Worm (Caenorhabditis elegans) whole organism, L3 larva: ENCODE measurements around the gene acds-10.

Source experiments
- R02D3.7 ChIP-seq: fragments of 150-350 bp; optimal IDR thresholded peaks from 2 replicates; lab custom pipeline; 2014; ENCODE audit warnings: missing biosample characterization, missing genetic modification characterization
- ZK546.5 ChIP-seq: sonication (generic microtip); optimal IDR thresholded peaks from 2 replicates; lab custom pipeline; 2017; ENCODE audit warnings: missing biosample characterization, missing genetic modification characterization
- aly-2 ChIP-seq: fragments of 150-350 bp; optimal IDR thresholded peaks from 2 replicates; lab custom pipeline; 2014; ENCODE audit warnings: missing biosample characterization, missing genetic modification characterization
- ama-1 ChIP-seq: fragments of 150-350 bp; optimal IDR thresholded peaks from 2 replicates; lab custom pipeline; 2018
- ceh-16 ChIP-seq: sonication (generic microtip); optimal IDR thresholded peaks from 2 replicates; lab custom pipeline; 2017; ENCODE audit warnings: missing biosample characterization, missing genetic modification characterization
- ceh-82 ChIP-seq: fragments of 150-350 bp; optimal IDR thresholded peaks from 2 replicates; lab custom pipeline; 2014; ENCODE audit warnings: missing biosample characterization, missing genetic modification characterization
- ceh-9 ChIP-seq: sonication (generic microtip); optimal IDR thresholded peaks from 2 replicates; lab custom pipeline; 2018; ENCODE audit warnings: missing biosample characterization, missing genetic modification characterization
- daf-12 ChIP-seq: fragments of 150-350 bp; optimal IDR thresholded peaks from 2 replicates; lab custom pipeline; 2014; ENCODE audit warnings: missing biosample characterization, missing genetic modification reagents, missing genetic modification characterization
- egl-5 ChIP-seq: fragments of 150-350 bp; optimal IDR thresholded peaks from 2 replicates; lab custom pipeline; 2017; ENCODE audit warnings: missing biosample characterization, missing genetic modification reagents, missing genetic modification characterization, inconsistent platforms
- elt-1 ChIP-seq: fragments of 150-350 bp; optimal IDR thresholded peaks from 2 replicates; lab custom pipeline; 2014; ENCODE audit warnings: missing biosample characterization, missing genetic modification characterization
- elt-2 ChIP-seq: sonication (generic microtip); optimal IDR thresholded peaks from 2 replicates; lab custom pipeline; 2016; ENCODE audit warnings: missing genetic modification reagents, mild to moderate bottlenecking, missing genetic modification characterization, missing compliant biosample characterization
- elt-3 ChIP-seq, 3 experiments: fragments of 150-350 bp in 1 of 3; sonication (generic microtip) in 2 of 3; optimal IDR thresholded peaks; 2 replicates in 2 of 3; 4 replicates in 1 of 3; lab custom pipeline; 2014 to 2017; ENCODE audit warnings: missing biosample characterization in 3 of 3, missing genetic modification characterization in 3 of 3
- eor-1 ChIP-seq, 2 experiments: fragments of 150-350 bp; optimal IDR thresholded peaks; 2 replicates each; lab custom pipeline; 2014 to 2018; ENCODE audit warnings: missing biosample characterization in 2 of 2, missing genetic modification characterization in 2 of 2
- fkh-10 ChIP-seq: sonication (generic microtip); optimal IDR thresholded peaks from 2 replicates; lab custom pipeline; 2017; ENCODE audit warnings: missing biosample characterization, missing genetic modification reagents, missing genetic modification characterization
- fkh-2 ChIP-seq: fragments of 150-350 bp; optimal IDR thresholded peaks from 2 replicates; lab custom pipeline; 2014; ENCODE audit warnings: missing biosample characterization, missing genetic modification reagents, missing genetic modification characterization
- fos-1 ChIP-seq: fragments of 150-350 bp; optimal IDR thresholded peaks from 2 replicates; lab custom pipeline; 2014; ENCODE audit warnings: missing biosample characterization, missing genetic modification characterization
- hmg-11 ChIP-seq: sonication (generic microtip); optimal IDR thresholded peaks from 2 replicates; lab custom pipeline; 2016; ENCODE audit warnings: missing genetic modification characterization, missing compliant biosample characterization
- jun-1 ChIP-seq: fragments of 150-350 bp; optimal IDR thresholded peaks from 2 replicates; lab custom pipeline; 2014; ENCODE audit warnings: missing biosample characterization, missing genetic modification reagents, missing genetic modification characterization
- lin-15B ChIP-seq: fragments of 150-350 bp; optimal IDR thresholded peaks from 2 replicates; lab custom pipeline; 2014; ENCODE audit warnings: missing biosample characterization, missing genetic modification characterization
- lin-39 ChIP-seq: fragments of 150-350 bp; optimal IDR thresholded peaks from 2 replicates; lab custom pipeline; 2018; ENCODE audit warnings: missing biosample characterization, missing genetic modification reagents, missing genetic modification characterization
- lsy-12 ChIP-seq: sonication (generic microtip); optimal IDR thresholded peaks from 2 replicates; lab custom pipeline; 2016; ENCODE audit warnings: mild to moderate bottlenecking, missing genetic modification characterization, missing compliant biosample characterization
- mdl-1 ChIP-seq: fragments of 150-350 bp; optimal IDR thresholded peaks from 2 replicates; lab custom pipeline; 2014; ENCODE audit warnings: missing biosample characterization, missing genetic modification characterization
- mml-1 ChIP-seq: fragments of 150-350 bp; sonication (generic microtip); optimal IDR thresholded peaks from 3 replicates; lab custom pipeline; 2014; ENCODE audit warnings: missing biosample characterization, missing genetic modification characterization
- nfya-1 ChIP-seq: sonication (generic microtip); optimal IDR thresholded peaks from 2 replicates; lab custom pipeline; 2017; ENCODE audit warnings: missing genetic modification characterization, mild to moderate bottlenecking, missing compliant biosample characterization, antibody characterized with exemption, moderate library complexity; ENCODE audit not compliant: insufficient read depth
- nhr-11 ChIP-seq: fragments of 150-350 bp; optimal IDR thresholded peaks from 2 replicates; lab custom pipeline; 2014; ENCODE audit warnings: missing biosample characterization, missing genetic modification characterization
- nhr-23 ChIP-seq: fragments of 150-350 bp; optimal IDR thresholded peaks from 2 replicates; lab custom pipeline; 2014; ENCODE audit warnings: missing biosample characterization, missing genetic modification reagents, missing genetic modification characterization
- nhr-237 ChIP-seq: fragments of 150-350 bp; optimal IDR thresholded peaks from 2 replicates; lab custom pipeline; 2014; ENCODE audit warnings: missing biosample characterization, missing genetic modification characterization
- nhr-25 ChIP-seq: sonication (generic microtip); optimal IDR thresholded peaks from 2 replicates; lab custom pipeline; 2017; ENCODE audit warnings: missing biosample characterization, missing genetic modification characterization
- nhr-28 ChIP-seq: fragments of 150-350 bp; optimal IDR thresholded peaks from 2 replicates; lab custom pipeline; 2014; ENCODE audit warnings: missing biosample characterization, missing genetic modification characterization
- nhr-43 ChIP-seq: sonication (generic microtip); optimal IDR thresholded peaks from 2 replicates; lab custom pipeline; 2016; ENCODE audit warnings: mild to moderate bottlenecking, missing genetic modification characterization, missing compliant biosample characterization; ENCODE audit not compliant: poor library complexity, severe bottlenecking
- nhr-76 ChIP-seq: fragments of 150-350 bp; sonication (generic microtip); optimal IDR thresholded peaks from 5 replicates; lab custom pipeline; 2014; ENCODE audit warnings: missing biosample characterization, missing genetic modification characterization
- nhr-77 ChIP-seq: fragments of 150-350 bp; optimal IDR thresholded peaks from 2 replicates; lab custom pipeline; 2014; ENCODE audit warnings: missing biosample characterization, missing genetic modification characterization
- pha-4 ChIP-seq: fragments of 150-350 bp; optimal IDR thresholded peaks from 2 replicates; lab custom pipeline; 2014; ENCODE audit warnings: missing biosample characterization, missing genetic modification reagents, missing genetic modification characterization
- pqm-1 ChIP-seq: fragments of 150-350 bp; optimal IDR thresholded peaks from 2 replicates; lab custom pipeline; 2017; ENCODE audit warnings: missing biosample characterization, missing genetic modification characterization, inconsistent platforms
- sea-2 ChIP-seq: fragments of 150-350 bp; sonication (generic microtip); optimal IDR thresholded peaks from 4 replicates; lab custom pipeline; 2014; ENCODE audit warnings: missing biosample characterization, missing genetic modification reagents, missing genetic modification characterization
- skn-1 ChIP-seq: fragments of 150-350 bp; optimal IDR thresholded peaks from 2 replicates; lab custom pipeline; 2014; ENCODE audit warnings: missing biosample characterization, missing genetic modification characterization
- snpc-4 ChIP-seq: fragments of 150-350 bp; optimal IDR thresholded peaks from 2 replicates; lab custom pipeline; 2014; ENCODE audit warnings: missing biosample characterization, missing genetic modification characterization
- unc-39 ChIP-seq: sonication (generic microtip); optimal IDR thresholded peaks from 4 replicates; lab custom pipeline; 2017; ENCODE audit warnings: missing biosample characterization, missing genetic modification characterization
- zag-1 ChIP-seq: fragments of 150-350 bp; optimal IDR thresholded peaks from 2 replicates; lab custom pipeline; 2014; ENCODE audit warnings: missing biosample characterization, missing genetic modification characterization
- ztf-4 ChIP-seq: fragments of 150-350 bp; optimal IDR thresholded peaks from 2 replicates; lab custom pipeline; 2014; ENCODE audit warnings: missing biosample characterization, missing genetic modification characterization

The acds-10 gene

ce11 chrV:5780713-5781360 lies 33.2 kb downstream of the acds-10 start, which contains the start of gene F44E7.5:
Gene F44E7.5, minus strand, starts transcription at chrV:5780922.
- TF ChIP-seq lin-15B (peak; percentile 47), ama-1 (lab: Kevin White, UChicago) (peak; percentile 12), R02D3.7 (tag; lab: Kevin White, UChicago) (peak; percentile 15), hmg-11 (tag; lab: Kevin White, UChicago) (peak; percentile 7), snpc-4 (tag; lab: Kevin White, UChicago) (peak; percentile 34), pqm-1 (tag; lab: Kevin White, UChicago) (peak; percentile 74), skn-1 (peak; percentile 32), nhr-25 (tag; lab: Kevin White, UChicago) (peak; percentile 71), nhr-43 (tag; lab: Kevin White, UChicago) (peak; percentile 5), pha-4 (tag; lab: Kevin White, UChicago) (peak; percentile 71), nhr-23 (peak; percentile 76), elt-3 (tag; optimal IDR thresholded peaks at IDR 0.05; lab: Kevin White, UChicago) (no peak), zag-1 (no peak), mml-1 (tag; lab: Kevin White, UChicago) (no peak), sea-2 (GFP tag; lab: Kevin White, UChicago) (no peak), elt-2 (tag; lab: Kevin White, UChicago) (peak; percentile 86), nfya-1 (tag; lab: Kevin White, UChicago) (peak; percentile 60)

DNA sequence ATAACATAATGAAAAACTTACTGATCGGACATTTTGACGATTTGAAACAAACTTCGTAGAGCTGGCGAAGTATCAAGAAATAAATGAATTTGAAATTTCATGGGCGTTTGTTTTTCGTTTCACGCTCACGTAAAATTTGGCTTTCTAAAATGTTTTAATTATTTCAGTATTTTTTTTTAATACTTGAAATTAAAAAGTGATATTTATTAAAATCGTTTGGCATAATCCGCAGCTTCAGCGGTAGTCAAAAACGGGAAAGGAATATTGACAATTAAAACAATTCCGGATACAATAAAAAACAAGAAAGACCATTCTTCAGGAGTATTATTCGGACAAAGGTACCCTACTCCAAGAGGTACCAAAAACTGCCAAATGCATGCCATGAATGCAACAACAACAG lies 35.1 kb downstream of the acds-10 start, which contains the start of gene fbxa-183:
Gene fbxa-183 (minus strand): TSS at position 101 of the 400 bp plus-strand sequence.
- no peak for TF ChIP-seq daf-12
- no peak for TF ChIP-seq ceh-16 (tag; lab: Kevin White, UChicago)
- TF ChIP-seq nhr-43 (tag; lab: Kevin White, UChicago), result no peak

DNA sequence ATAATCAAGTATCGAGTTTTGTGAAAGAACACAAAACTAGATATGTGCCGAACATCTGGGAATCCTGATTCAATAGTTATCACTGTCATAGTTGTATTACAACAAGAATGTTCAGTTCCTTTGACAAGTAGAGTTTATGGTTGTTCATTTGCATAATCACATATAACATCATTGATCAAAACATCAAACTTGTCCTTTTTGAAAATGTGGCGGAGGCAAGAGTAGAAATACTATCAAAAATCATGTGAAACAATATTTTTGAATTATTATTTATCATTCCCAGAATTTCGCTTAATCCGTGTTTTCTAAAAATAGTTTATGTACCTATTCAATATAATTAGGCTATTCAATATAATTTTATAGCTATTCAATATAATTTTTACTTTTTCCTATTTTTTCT lies 37.8 kb downstream of the acds-10 start, which contains the start of gene F44E7.7:
Gene F44E7.7 (minus strand): TSS at position 101 of the 400 bp plus-strand sequence.
- TF ChIP-seq aly-2 (tag; lab: Kevin White, UChicago) (no peak), nhr-76 (tag; lab: Kevin White, UChicago) (no peak), fos-1 (tag; lab: Kevin White, UChicago) (no peak)

DNA sequence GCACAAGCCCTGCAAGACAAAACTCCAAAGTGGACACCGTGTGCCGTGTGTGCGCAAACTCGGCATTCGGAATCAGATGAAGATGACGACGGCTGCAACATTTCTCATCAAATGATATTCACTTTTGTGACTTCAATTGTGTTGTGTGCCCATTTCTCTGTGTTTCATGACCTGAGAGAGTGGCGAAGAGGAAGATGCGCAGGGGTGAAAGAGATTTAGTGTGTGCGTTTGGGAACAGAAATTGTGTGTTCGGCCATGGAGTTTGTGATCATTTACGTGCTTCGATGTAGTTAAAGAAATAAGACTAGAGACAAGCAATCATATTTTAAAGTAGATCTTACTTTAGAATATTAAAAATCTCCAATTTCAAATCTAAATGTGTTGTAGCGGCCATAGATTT lies 41.0 kb downstream of the acds-10 start:
- no peak for TF ChIP-seq elt-1

DNA sequence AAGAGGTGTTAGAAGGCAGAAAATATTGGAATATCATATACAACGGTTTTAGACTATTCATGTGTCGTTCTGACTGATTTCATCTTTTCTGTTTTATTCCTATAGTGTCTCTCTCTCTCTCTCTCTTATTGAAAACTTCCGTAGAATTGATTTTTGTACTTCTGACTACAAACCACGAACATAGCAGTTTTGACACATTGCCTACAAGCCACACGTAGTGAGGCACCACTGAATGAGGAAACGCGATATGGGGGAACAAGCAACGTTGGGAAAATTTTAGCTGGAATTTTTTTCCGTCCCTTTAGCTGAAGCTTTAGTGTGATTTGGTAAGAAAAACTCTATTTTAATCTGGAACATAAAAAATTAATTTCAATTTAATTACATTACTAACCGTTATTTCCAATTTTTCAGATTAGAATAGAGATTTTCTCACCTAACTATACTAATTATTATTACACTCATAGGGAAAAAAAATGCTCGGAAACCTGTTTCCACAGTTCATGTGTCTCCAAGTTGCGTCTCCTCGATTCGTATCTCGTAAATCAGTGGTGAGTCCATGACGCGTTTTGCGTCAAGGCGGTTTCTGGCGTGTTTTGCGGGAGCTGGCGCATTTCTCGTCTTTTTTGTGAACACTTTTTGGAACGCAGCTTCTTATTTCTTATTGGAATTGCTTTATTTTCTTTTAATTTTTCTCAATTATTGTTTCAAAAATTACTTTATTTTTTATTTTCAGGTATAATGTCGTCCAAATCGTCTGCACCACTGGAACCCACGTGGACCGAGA lies 43.1 kb downstream of the acds-10 start, which contains the start of the genes nhr-142 and F44E7.9:
Gene nhr-142 (minus strand): TSS at position 57 of the 784 bp plus-strand sequence.
Gene F44E7.9 (plus strand): TSS at position 734 of the 784 bp plus-strand sequence.
- TF ChIP-seq nfya-1 (tag; lab: Kevin White, UChicago) (peak; percentile 72), lin-15B (peak; percentile 91), egl-5 (tag; lab: Kevin White, UChicago) (peak; percentile 43), unc-39 (tag; lab: Kevin White, UChicago) (no peak), pqm-1 (tag; lab: Kevin White, UChicago) (peak; percentile 62), lsy-12 (peak; percentile 81), ceh-16 (tag; lab: Kevin White, UChicago) (no peak), snpc-4 (tag; lab: Kevin White, UChicago) (peak; percentile 72), ztf-4 (tag; lab: Kevin White, UChicago) (no peak), nhr-43 (tag; lab: Kevin White, UChicago) (peak; percentile 78), daf-12 (no peak), nhr-11 (tag; lab: Kevin White, UChicago) (peak; percentile 60), ceh-82 (tag; lab: Kevin White, UChicago) (peak; percentile 59), R02D3.7 (tag; lab: Kevin White, UChicago) (peak; percentile 70), pha-4 (tag; lab: Kevin White, UChicago) (peak; percentile 83), nhr-77 (tag; lab: Kevin White, UChicago) (peak; percentile 41), jun-1 (tag; lab: Kevin White, UChicago) (peak; percentile 35), nhr-76 (tag; lab: Kevin White, UChicago) (peak; percentile 24), sea-2 (GFP tag; lab: Kevin White, UChicago) (no peak), nhr-28 (no peak), nhr-237 (tag; lab: Kevin White, UChicago) (no peak), fkh-2 (tag; lab: Kevin White, UChicago) (no peak), lin-39 (tag; lab: Kevin White, UChicago) (peak; percentile 52), ceh-9 (no peak), ZK546.5 (no peak), ama-1 (lab: Kevin White, UChicago) (no peak), aly-2 (tag; lab: Kevin White, UChicago) (no peak), elt-1 (no peak), mdl-1 (tag; lab: Kevin White, UChicago) (no peak), fkh-10 (GFP tag; lab: Kevin White, UChicago) (peak; percentile 6), eor-1 (tag; optimal IDR thresholded peaks at IDR 0.05; lab: Kevin White, UChicago) (no peak), skn-1 (peak; percentile 45)
